Worm (Caenorhabditis elegans): Measurements from ENCODE around the gene ZK470.6.

DNA sequence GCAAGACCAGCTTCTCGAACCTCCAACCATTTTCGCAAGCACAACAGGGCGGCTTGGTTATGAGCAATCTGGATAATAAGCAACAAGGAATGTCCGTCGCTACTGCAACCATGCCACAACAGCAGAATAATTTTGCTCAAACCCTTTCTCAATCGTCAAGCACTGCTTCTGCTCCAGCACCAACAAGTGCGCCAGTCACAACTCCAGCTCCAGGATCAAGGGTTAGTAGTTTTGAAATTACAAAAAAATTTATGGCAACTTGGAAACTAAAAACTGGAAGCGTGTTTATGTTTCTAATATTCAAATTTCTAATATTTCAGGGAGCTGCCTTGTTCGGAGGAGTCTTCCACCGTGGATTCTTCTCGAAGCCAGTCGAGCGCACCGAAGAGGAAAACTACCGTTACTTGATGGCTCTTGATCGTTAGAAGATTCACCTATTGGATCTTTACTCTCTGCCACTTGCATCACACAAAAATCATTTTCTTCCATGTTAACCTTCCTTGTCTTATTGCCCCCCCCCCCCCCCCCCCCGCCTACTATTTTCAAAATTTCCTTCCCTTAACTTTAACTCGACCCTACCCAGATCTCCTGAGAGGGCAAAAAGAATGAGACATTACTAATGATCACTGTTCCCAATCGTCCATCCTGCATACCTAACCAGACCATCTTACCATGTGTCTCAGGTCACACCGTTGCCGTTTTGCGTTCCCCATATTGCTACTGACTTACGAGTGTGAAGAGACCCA lies 30.3 kb downstream of the ZK470.6 start:
- TF ChIP-seq che-1 (tag; optimal IDR thresholded peaks at IDR 0.05) (no peak), ceh-34 (tag; optimal IDR thresholded peaks at IDR 0.05) (no peak), nhr-11 (tag; optimal IDR thresholded peaks at IDR 0.05) (no peak), fkh-10 (GFP tag; optimal IDR thresholded peaks at IDR 0.05) (no peak), ama-1 (optimal IDR thresholded peaks at IDR 0.05) (no peak), unc-42 (tag; optimal IDR thresholded peaks at IDR 0.05) (no peak), zip-5 (tag; optimal IDR thresholded peaks at IDR 0.05) (no peak), rnt-1 (tag; optimal IDR thresholded peaks at IDR 0.05) (no peak)

All from whole organism, late embryonic.